Worm (Caenorhabditis elegans) whole organism, L1 larva: Measurements from ENCODE around the gene scav-1.

Experiments
- blmp-1 ChIP-seq: fragments of 150-350 bp; optimal IDR thresholded peaks from 2 replicates; lab custom pipeline; 2014; ENCODE audit warnings: missing biosample characterization, missing genetic modification characterization
- ceh-82 ChIP-seq, 3 experiments: fragments of 150-350 bp in 1 of 3; sonication (generic microtip) in 2 of 3; optimal IDR thresholded peaks; 2 replicates each; lab custom pipeline; 2014 to 2017; ENCODE audit warnings: missing biosample characterization in 3 of 3, missing genetic modification characterization in 3 of 3
- elt-3 ChIP-seq, 6 experiments: fragments of 150-350 bp in 1 of 6; sonication (generic microtip); optimal IDR thresholded peaks; 2 replicates each; lab custom pipeline; 2017 to 2018; ENCODE audit warnings: missing biosample characterization in 6 of 6, missing genetic modification characterization in 6 of 6, inconsistent platforms in 1 of 6
- grh-1 ChIP-seq: fragments of 200-800 bp; sonication (Bioruptor generic); IDR thresholded peaks from 2 replicates; pipeline ENCODE4 v1.3.6; 2022; ENCODE audit warnings: missing genetic modification reagents, missing genetic modification characterization, missing compliant biosample characterization
- nhr-77 ChIP-seq: fragments of 150-350 bp; optimal IDR thresholded peaks from 2 replicates; lab custom pipeline; 2014; ENCODE audit warnings: missing biosample characterization, missing genetic modification characterization

DNA sequence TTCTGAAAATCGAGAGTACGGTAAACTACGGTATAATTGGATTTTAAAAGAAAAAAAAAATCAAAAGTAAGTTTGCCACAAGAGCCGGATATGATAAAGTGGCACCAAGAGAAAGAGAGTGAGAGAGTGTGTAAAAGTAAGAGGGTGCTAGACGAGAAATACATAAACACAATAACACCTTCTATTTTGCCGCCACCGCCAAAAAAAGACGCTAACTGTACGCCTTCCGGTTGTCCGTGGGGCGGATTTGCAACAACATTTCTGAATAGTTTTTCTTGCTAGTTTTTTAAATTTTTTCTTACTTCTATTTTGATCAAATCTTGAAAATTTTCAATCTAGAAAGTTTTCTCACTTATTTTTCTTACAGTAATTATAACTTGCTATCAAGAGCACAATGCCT lies 27.7 kb downstream of the scav-1 start, which contains the start of gene F35C8.8:
- TF ChIP-seq grh-1 (GFP tag; lab: Robert Waterston, UW) (no peak), ceh-82 (tag; optimal IDR thresholded peaks at IDR 0.05; lab: Kevin White, UChicago) (no peak), nhr-77 (tag; lab: Kevin White, UChicago) (no peak), blmp-1 (tag; lab: Kevin White, UChicago) (no peak), elt-3 (tag; optimal IDR thresholded peaks at IDR 0.05; lab: Kevin White, UChicago) (no peak)
